Worm (Caenorhabditis elegans) whole organism, L1 larva: ENCODE results near the gene dsc-1.
A peak's percentile ranks its signal among the peaks of the same experiment; 100 is the strongest.

Source experiments
- C16A3.4 ChIP-seq: fragments of 150-350 bp; optimal IDR thresholded peaks from 2 replicates; lab custom pipeline; 2014; ENCODE audit warnings: missing biosample characterization, missing genetic modification characterization
- C34B4.2 ChIP-seq: sonication (generic microtip); optimal IDR thresholded peaks from 2 replicates; lab custom pipeline; 2017; ENCODE audit warnings: mild to moderate bottlenecking, missing genetic modification characterization, missing compliant biosample characterization
- aha-1 ChIP-seq: fragments of 150-350 bp; optimal IDR thresholded peaks from 2 replicates; lab custom pipeline; 2014; ENCODE audit warnings: missing biosample characterization, missing genetic modification characterization
- ama-1 ChIP-seq: fragments of 150-350 bp; optimal IDR thresholded peaks from 2 replicates; lab custom pipeline; 2014
- blmp-1 ChIP-seq: fragments of 150-350 bp; optimal IDR thresholded peaks from 2 replicates; lab custom pipeline; 2014; ENCODE audit warnings: missing biosample characterization, missing genetic modification characterization
- ceh-8 ChIP-seq: fragments of 200-800 bp; sonication (Bioruptor generic); optimal IDR thresholded peaks from 2 replicates; lab custom pipeline; 2018; ENCODE audit warnings: mild to moderate bottlenecking, missing genetic modification characterization, moderate library complexity, missing compliant biosample characterization
- dpl-1 ChIP-seq, 3 experiments: fragments of 150-350 bp in 2 of 3; sonication (generic microtip) in 1 of 3; optimal IDR thresholded peaks; 2 replicates each; lab custom pipeline; 2014 to 2017; ENCODE audit warnings: missing biosample characterization in 3 of 3, missing genetic modification characterization in 3 of 3, missing genetic modification reagents in 3 of 3
- efl-3 ChIP-seq: fragments of 200-800 bp; sonication (Bioruptor generic); optimal IDR thresholded peaks from 2 replicates; lab custom pipeline; 2018; ENCODE audit warnings: mild to moderate bottlenecking, missing genetic modification characterization, missing compliant biosample characterization
- elt-3 ChIP-seq, 6 experiments: fragments of 150-350 bp in 1 of 6; sonication (generic microtip); optimal IDR thresholded peaks; 2 replicates each; lab custom pipeline; 2017 to 2018; ENCODE audit warnings: missing biosample characterization in 6 of 6, missing genetic modification characterization in 6 of 6, inconsistent platforms in 1 of 6
- ets-5 ChIP-seq: fragments of 200-800 bp; sonication (Bioruptor generic); IDR thresholded peaks from 2 replicates; pipeline ENCODE4 v1.3.6; 2022; ENCODE audit warnings: missing genetic modification characterization, missing compliant biosample characterization
- fkh-10 ChIP-seq: sonication (generic microtip); optimal IDR thresholded peaks from 2 replicates; lab custom pipeline; 2017; ENCODE audit warnings: missing biosample characterization, missing genetic modification reagents, missing genetic modification characterization
- fos-1 ChIP-seq: fragments of 150-350 bp; optimal IDR thresholded peaks from 2 replicates; lab custom pipeline; 2014; ENCODE audit warnings: missing biosample characterization, missing genetic modification characterization
- grh-1 ChIP-seq: fragments of 200-800 bp; sonication (Bioruptor generic); IDR thresholded peaks from 2 replicates; pipeline ENCODE4 v1.3.6; 2022; ENCODE audit warnings: missing genetic modification reagents, missing genetic modification characterization, missing compliant biosample characterization
- lin-14 ChIP-seq: fragments of 200-800 bp; sonication (Bioruptor generic); optimal IDR thresholded peaks from 2 replicates; lab custom pipeline; 2018; ENCODE audit warnings: mild to moderate bottlenecking, missing genetic modification characterization, moderate library complexity, missing compliant biosample characterization
- lin-15B ChIP-seq: fragments of 150-350 bp; sonication (generic microtip); optimal IDR thresholded peaks from 3 replicates; lab custom pipeline; 2014; ENCODE audit warnings: missing biosample characterization, missing genetic modification characterization
- lin-35 ChIP-seq, 2 experiments: fragments of 150-350 bp; optimal IDR thresholded peaks; 2 replicates each; lab custom pipeline; 2014; ENCODE audit warnings: missing biosample characterization in 2 of 2, missing genetic modification characterization in 2 of 2, missing genetic modification reagents in 2 of 2
- lsy-2 ChIP-seq, 2 experiments: fragments of 150-350 bp; optimal IDR thresholded peaks; 2 replicates each; lab custom pipeline; 2014; ENCODE audit warnings: missing biosample characterization in 2 of 2, missing genetic modification characterization in 2 of 2
- mdl-1 ChIP-seq, 2 experiments: fragments of 150-350 bp; optimal IDR thresholded peaks; 2 replicates each; lab custom pipeline; 2014 to 2017; ENCODE audit warnings: missing biosample characterization in 2 of 2, missing genetic modification characterization in 2 of 2, inconsistent platforms in 1 of 2
- nhr-19 ChIP-seq: fragments of 200-800 bp; sonication (Bioruptor generic); conservative IDR thresholded peaks from 2 replicates; pipeline ENCODE4 v1.3.6; 2022; ENCODE audit warnings: missing genetic modification characterization, missing compliant biosample characterization
- nhr-20 ChIP-seq: sonication (generic microtip); optimal IDR thresholded peaks from 2 replicates; lab custom pipeline; 2016; ENCODE audit warnings: mild to moderate bottlenecking, missing genetic modification characterization, missing compliant biosample characterization
- nhr-28 ChIP-seq: fragments of 150-350 bp; optimal IDR thresholded peaks from 2 replicates; lab custom pipeline; 2014; ENCODE audit warnings: missing biosample characterization, missing genetic modification characterization
- nhr-47 ChIP-seq: sonication (generic microtip); optimal IDR thresholded peaks from 2 replicates; lab custom pipeline; 2016; ENCODE audit warnings: mild to moderate bottlenecking, missing genetic modification characterization, moderate library complexity, missing compliant biosample characterization
- nhr-71 ChIP-seq: sonication (generic microtip); optimal IDR thresholded peaks from 2 replicates; lab custom pipeline; 2016; ENCODE audit warnings: mild to moderate bottlenecking, missing genetic modification characterization, moderate library complexity, missing compliant biosample characterization
- nhr-76 ChIP-seq: sonication (generic microtip); optimal IDR thresholded peaks from 2 replicates; lab custom pipeline; 2017; ENCODE audit warnings: missing biosample characterization, missing genetic modification characterization
- nhr-84 ChIP-seq: sonication (generic microtip); optimal IDR thresholded peaks from 2 replicates; lab custom pipeline; 2017; ENCODE audit warnings: missing biosample characterization, missing genetic modification characterization
- nhr-85 ChIP-seq: sonication (generic microtip); peaks from one replicate; lab custom pipeline; 2016; ENCODE audit warnings: missing genetic modification characterization, inconsistent platforms, missing compliant biosample characterization
- nhr-90 ChIP-seq: sonication (generic microtip); optimal IDR thresholded peaks from 2 replicates; lab custom pipeline; 2016; ENCODE audit warnings: mild to moderate bottlenecking, missing genetic modification characterization, missing compliant biosample characterization; ENCODE audit not compliant: poor library complexity
- pqm-1 ChIP-seq: sonication (generic microtip); optimal IDR thresholded peaks from 3 replicates; lab custom pipeline; 2017; ENCODE audit warnings: missing biosample characterization, missing genetic modification characterization
- skn-1 ChIP-seq: fragments of 150-350 bp; optimal IDR thresholded peaks from 2 replicates; lab custom pipeline; 2014; ENCODE audit warnings: missing biosample characterization, missing genetic modification characterization
- snu-23 ChIP-seq: sonication (generic microtip); optimal IDR thresholded peaks from 2 replicates; lab custom pipeline; 2016; ENCODE audit warnings: missing genetic modification characterization, missing compliant biosample characterization
- sox-4 ChIP-seq: sonication (generic microtip); optimal IDR thresholded peaks from 2 replicates; lab custom pipeline; 2016; ENCODE audit warnings: missing genetic modification characterization, missing compliant biosample characterization
- tbx-2 ChIP-seq: sonication (generic microtip); optimal IDR thresholded peaks from 2 replicates; lab custom pipeline; 2016; ENCODE audit warnings: missing genetic modification characterization, missing compliant biosample characterization
- tlp-1 ChIP-seq: fragments of 150-350 bp; optimal IDR thresholded peaks from 2 replicates; lab custom pipeline; 2014; ENCODE audit warnings: missing biosample characterization, missing genetic modification characterization
- unc-130 ChIP-seq: fragments of 150-350 bp; optimal IDR thresholded peaks from 2 replicates; lab custom pipeline; 2017; ENCODE audit warnings: missing biosample characterization, missing genetic modification characterization, inconsistent platforms
- unc-62 ChIP-seq: fragments of 150-350 bp; optimal IDR thresholded peaks from 2 replicates; lab custom pipeline; 2014; ENCODE audit warnings: missing biosample characterization, missing genetic modification reagents, missing genetic modification characterization
- unc-98 ChIP-seq: fragments of 200-800 bp; sonication (Bioruptor generic); IDR thresholded peaks from 2 replicates; pipeline ENCODE4 v1.3.6; 2022; ENCODE audit warnings: missing genetic modification characterization, missing compliant biosample characterization
- ztf-4 ChIP-seq: fragments of 150-350 bp; optimal IDR thresholded peaks from 2 replicates; lab custom pipeline; 2014; ENCODE audit warnings: missing biosample characterization, missing genetic modification characterization

The dsc-1 gene

DNA sequence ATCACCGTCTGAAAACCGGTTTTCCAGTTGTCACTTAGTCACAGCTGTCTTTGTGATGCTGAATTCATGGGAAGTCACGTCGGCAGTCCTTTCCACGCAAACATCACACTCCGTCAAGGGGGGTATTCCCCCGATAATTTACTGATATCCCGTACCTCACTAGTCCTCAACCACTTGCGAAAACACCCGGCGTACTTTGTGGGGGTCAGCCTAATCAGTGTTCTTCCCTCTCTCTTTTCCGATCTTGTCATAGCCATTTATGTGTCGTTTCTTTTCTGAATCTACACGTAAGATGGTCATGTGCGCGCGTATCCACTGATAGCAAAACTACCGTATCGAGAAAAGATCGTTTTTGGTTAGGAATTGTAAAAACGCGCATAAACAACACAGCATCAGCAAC is 44.8 kb upstream of the dsc-1 start (continued):
- TF ChIP-seq C16A3.4 (tag; lab: Kevin White, UChicago) (peak; percentile 5), ceh-8 (no peak), pqm-1 (no peak), nhr-19 (peak; percentile 60), sox-4 (no peak), lin-35 (GFP tag; optimal IDR thresholded peaks at IDR 0.05; lab: Kevin White, UChicago) (peak in 1 of 2 experiments; percentile 45), unc-130 (peak; percentile 63), snu-23 (GFP tag; lab: Kevin White, UChicago) (peak; percentile 56), lin-15B (tag; lab: Kevin White, UChicago) (no peak), unc-98 (GFP tag; lab: Robert Waterston, UW) (no peak), lsy-2 (tag; optimal IDR thresholded peaks at IDR 0.05; lab: Kevin White, UChicago) (peak in 1 of 2 experiments; percentile 32)

DNA sequence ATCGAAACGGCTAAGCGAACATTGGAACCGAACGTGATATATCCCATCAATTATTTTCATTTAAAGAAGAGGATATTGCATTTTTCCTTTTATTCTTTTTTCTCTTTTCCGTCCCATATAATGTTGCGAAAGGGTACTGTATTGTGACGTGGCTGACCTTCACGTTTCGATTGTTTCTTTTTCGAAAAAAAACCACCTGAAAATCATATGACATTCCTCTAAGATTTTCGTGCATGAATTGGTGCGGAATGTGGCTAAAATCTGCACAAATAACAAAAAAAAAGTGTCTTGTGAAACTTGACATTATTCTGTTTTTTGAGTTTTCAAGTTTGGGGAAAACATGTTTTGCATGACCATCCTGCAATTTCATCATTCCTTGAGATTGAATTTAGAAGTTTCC is 43.6 kb upstream of the dsc-1 start:
- TF ChIP-seq dpl-1 (GFP tag; optimal IDR thresholded peaks at IDR 0.05; lab: Kevin White, UChicago) (no peak), C34B4.2 (tag; lab: Kevin White, UChicago) (no peak), nhr-19 (no peak), ets-5 (GFP tag; lab: Robert Waterston, UW) (no peak), skn-1 (tag; lab: Kevin White, UChicago) (no peak), unc-62 (no peak), efl-3 (GFP tag; lab: Kevin White, UChicago) (no peak), ztf-4 (tag; lab: Kevin White, UChicago) (no peak), unc-98 (GFP tag; lab: Robert Waterston, UW) (no peak), fkh-10 (GFP tag; lab: Kevin White, UChicago) (no peak), nhr-84 (no peak), nhr-28 (tag; lab: Kevin White, UChicago) (no peak), fos-1 (no peak), elt-3 (tag; optimal IDR thresholded peaks at IDR 0.05; lab: Kevin White, UChicago) (no peak), nhr-76 (tag; lab: Kevin White, UChicago) (no peak), nhr-90 (tag; lab: Kevin White, UChicago) (no peak)

DNA sequence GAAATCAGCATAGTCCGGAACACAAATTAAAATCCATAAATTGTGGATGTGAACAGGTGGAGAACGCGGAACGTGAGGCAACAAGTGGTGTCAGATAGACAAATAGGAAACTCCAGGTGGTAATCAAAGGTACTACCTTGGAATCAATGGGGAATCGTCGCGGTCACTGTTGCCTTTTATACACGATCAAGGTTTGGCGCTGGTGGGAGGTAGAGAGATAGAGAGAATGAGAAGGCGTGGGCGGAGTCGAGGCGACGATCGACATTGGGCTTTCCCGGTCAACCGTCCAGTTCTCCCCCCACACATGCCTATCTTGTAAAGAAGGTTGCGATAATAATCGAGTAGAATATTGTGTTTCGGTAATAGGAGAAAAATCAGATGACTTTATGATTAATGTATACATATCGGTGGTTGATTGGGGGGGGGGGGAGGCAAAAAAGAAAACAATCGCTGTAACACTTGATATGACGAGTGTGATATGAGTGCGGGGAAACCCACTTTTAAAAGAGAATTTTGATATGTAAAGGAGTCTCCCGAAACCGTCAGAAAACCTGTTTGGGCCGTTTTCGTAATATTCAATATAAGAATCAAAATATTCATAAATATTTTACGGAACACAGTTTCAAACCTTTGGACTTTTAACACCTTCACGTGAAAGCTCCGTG is 43.1 kb upstream of the dsc-1 start, which contains the start of the genes H40L08.8, H40L08.2 and H40L08.7:
TSS of gene H40L08.8 (minus strand) at position 37 of the 665 bp plus-strand sequence.
TSS of gene H40L08.2 (minus strand) at position 148 of the 665 bp plus-strand sequence.
TSS of gene H40L08.7 (minus strand) at position 148 of the 665 bp plus-strand sequence.
- no peak for TF ChIP-seq pqm-1
- peak; percentile 82 for TF ChIP-seq nhr-20 (tag; lab: Kevin White, UChicago)
- TF ChIP-seq lin-35 (GFP tag; optimal IDR thresholded peaks at IDR 0.05; lab: Kevin White, UChicago) = peak in 1 of 2 experiments; percentile 56
- TF ChIP-seq unc-130 = no peak
- peak; percentile 71 for TF ChIP-seq nhr-71
- peak; percentile 53 for TF ChIP-seq blmp-1 (tag; lab: Kevin White, UChicago)
- peak; percentile 33; the same call in 1 of the 2 replicates for TF ChIP-seq grh-1 (GFP tag; lab: Robert Waterston, UW)
- TF ChIP-seq mdl-1 (tag; optimal IDR thresholded peaks at IDR 0.05; lab: Kevin White, UChicago) = peak in 1 of 2 experiments; percentile 41
- peak in 1 of 2 experiments; percentile 11 for TF ChIP-seq lsy-2 (tag; optimal IDR thresholded peaks at IDR 0.05; lab: Kevin White, UChicago)
- peak; percentile 82 for TF ChIP-seq ama-1 (lab: Kevin White, UChicago)
- TF ChIP-seq nhr-19 = peak; percentile 48
- TF ChIP-seq lin-14 (GFP tag; lab: Kevin White, UChicago) = peak; percentile 74
- peak; percentile 90 for TF ChIP-seq nhr-85 (tag; lab: Kevin White, UChicago)
- TF ChIP-seq tbx-2 = peak; percentile 41
- TF ChIP-seq aha-1 = no peak
- no peak for TF ChIP-seq tlp-1 (tag; lab: Kevin White, UChicago)
- peak; percentile 61 for TF ChIP-seq snu-23 (GFP tag; lab: Kevin White, UChicago)
- peak; percentile 16 for TF ChIP-seq nhr-47 (tag; lab: Kevin White, UChicago)
- peak; percentile 58 for TF ChIP-seq nhr-90 (tag; lab: Kevin White, UChicago)
- TF ChIP-seq elt-3 (tag; optimal IDR thresholded peaks at IDR 0.05; lab: Kevin White, UChicago) = peak in 3 of 6 experiments; percentile 4 to 32 (median 17)
